Fruit fly (Drosophila melanogaster): ENCODE results near the gene Polr2L.

Polr2L gene

DNA sequence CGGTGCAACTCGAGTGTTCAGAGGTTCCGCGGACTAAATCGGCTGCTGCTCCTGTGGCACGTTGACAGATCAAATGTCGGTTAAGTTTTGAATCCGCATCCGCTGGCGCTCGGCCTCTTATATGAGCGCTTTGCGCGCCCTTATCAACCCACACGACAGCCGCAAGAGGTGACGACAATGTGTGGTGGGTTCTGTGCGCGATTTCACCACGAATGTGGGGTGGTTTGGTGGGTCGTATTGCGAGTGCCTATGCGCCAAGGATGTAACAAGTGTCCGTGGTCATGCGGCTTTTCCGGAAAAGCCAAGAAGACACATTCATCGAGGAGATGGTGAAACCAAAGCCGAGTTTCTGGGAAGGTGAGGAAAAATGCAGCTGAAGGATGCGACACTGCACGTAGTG, 47.7 kb downstream of the Polr2L start, which contains the start of gene AstA:
Gene AstA (minus strand): TSS at position 101 of the 400 bp plus-strand sequence.
- TF ChIP-seq CG10348 (GFP tag; IDR thresholded peaks at IDR 0.05), result no peak
- no peak for TF ChIP-seq D1 (tag; optimal IDR thresholded peaks at IDR 0.05)
- TF ChIP-seq CG32121 (GFP tag; IDR thresholded peaks at IDR 0.05), result no peak
- no peak for TF ChIP-seq CG13204 (GFP tag; optimal IDR thresholded peaks at IDR 0.05)
- TF ChIP-seq Snoo (tag; optimal IDR thresholded peaks at IDR 0.05), result no peak
- TF ChIP-seq CG12605 (GFP tag; IDR thresholded peaks at IDR 0.05), result no peak
- no peak for TF ChIP-seq gl (tag; optimal IDR thresholded peaks at IDR 0.05)
- no peak for TF ChIP-seq EcR (GFP tag; optimal IDR thresholded peaks at IDR 0.05)
- no peak for TF ChIP-seq CG14655 (GFP tag; optimal IDR thresholded peaks at IDR 0.05)
- no peak for TF ChIP-seq CG8301 (tag; optimal IDR thresholded peaks at IDR 0.05)
- no peak for TF ChIP-seq CG9948 (tag; optimal IDR thresholded peaks at IDR 0.05)

DNA sequence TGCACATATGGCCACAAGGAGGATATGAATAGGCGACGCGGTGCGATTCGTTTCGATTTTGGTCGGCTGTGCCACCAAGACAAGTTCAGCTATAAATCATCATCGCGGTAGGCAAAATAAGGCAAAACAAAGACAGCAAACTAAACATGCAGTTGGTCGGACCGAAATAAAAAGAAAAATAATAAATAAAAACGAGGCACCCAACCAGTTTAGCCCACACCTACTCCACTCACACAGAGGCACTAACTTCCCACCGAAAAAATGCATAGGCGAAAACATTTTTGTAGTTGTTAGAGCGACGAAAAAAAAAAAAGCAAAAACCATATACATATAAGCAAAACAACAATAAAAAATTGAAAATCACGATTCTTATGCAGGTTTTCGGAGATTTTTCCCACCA, 49.4 kb downstream of the Polr2L start:
- TF ChIP-seq CG32121 (GFP tag; IDR thresholded peaks at IDR 0.05) (0 out of 2 replicates have a peak, but pooled peaks have one; percentile 15), CG4496 (GFP tag; IDR thresholded peaks at IDR 0.05) (0 out of 3 replicates have a peak, but pooled peaks have one; percentile 38), CG34367 (tag; optimal IDR thresholded peaks at IDR 0.05) (no peak), fd96Ca (GFP tag; IDR thresholded peaks at IDR 0.05) (peak; percentile 11; the same call in 1 of the 3 replicates), Ets98B (GFP tag; IDR thresholded peaks at IDR 0.05) (peak; percentile 20; the same call in 1 of the 2 replicates)
